Fruit fly (Drosophila melanogaster) whole organism, embryonic: ENCODE measurements around the gene CG18135.

Experiments
- CG10147 ChIP-seq: fragments of 200-800 bp; sonication (Bioruptor generic); optimal IDR thresholded peaks from 2 replicates; lab custom pipeline; 2019; ENCODE audit warnings: missing biosample characterization, mild to moderate bottlenecking, missing genetic modification characterization, moderate library complexity
- CG12769 ChIP-seq: fragments of 200-800 bp; sonication (Bioruptor generic); optimal IDR thresholded peaks from 2 replicates; lab custom pipeline; 2019; ENCODE audit warnings: missing biosample characterization, mild to moderate bottlenecking, missing genetic modification characterization, moderate library complexity
- CG13287 ChIP-seq: fragments of 200-800 bp; sonication (Bioruptor generic); IDR thresholded peaks from 2 replicates; pipeline ENCODE4 v1.3.6; 2022; ENCODE audit warnings: missing biosample characterization, missing genetic modification characterization; ENCODE audit not compliant: partially characterized antibody
- CG1603 ChIP-seq: fragments of 200-800 bp; sonication (Bioruptor generic); optimal IDR thresholded peaks from 2 replicates; lab custom pipeline; 2019; ENCODE audit warnings: missing biosample characterization, mild to moderate bottlenecking, missing genetic modification characterization, moderate library complexity
- CG17802 ChIP-seq: fragments of 200-800 bp; sonication (Bioruptor generic); optimal IDR thresholded peaks from 2 replicates; lab custom pipeline; 2018; ENCODE audit warnings: missing biosample characterization, mild to moderate bottlenecking, missing genetic modification characterization, moderate library complexity
- CG1792 ChIP-seq: fragments of 200-800 bp; sonication (Bioruptor generic); optimal IDR thresholded peaks from 2 replicates; lab custom pipeline; 2016; ENCODE audit warnings: missing biosample characterization, missing genetic modification characterization
- CG31388 ChIP-seq: fragments of 200-800 bp; sonication (Bioruptor generic); optimal IDR thresholded peaks from 2 replicates; lab custom pipeline; 2016; ENCODE audit warnings: missing biosample characterization, missing genetic modification characterization
- CG3847 ChIP-seq: fragments of 200-800 bp; sonication (Bioruptor generic); IDR thresholded peaks from 2 replicates; pipeline ENCODE4 v1.3.6; 2022; ENCODE audit warnings: missing biosample characterization, missing genetic modification characterization
- CG43689 ChIP-seq: fragments of 200-800 bp; sonication (Bioruptor generic); IDR thresholded peaks from 2 replicates; pipeline ENCODE4 v1.3.6; 2022; ENCODE audit warnings: missing biosample characterization, missing genetic modification characterization
- CG4730 ChIP-seq: fragments of 200-800 bp; sonication (Bioruptor generic); IDR thresholded peaks from 2 replicates; pipeline ENCODE4 v1.3.6; 2022; ENCODE audit warnings: missing biosample characterization, missing genetic modification characterization
- CG4820 ChIP-seq: fragments of 200-800 bp; sonication (Bioruptor generic); optimal IDR thresholded peaks from 3 replicates; lab custom pipeline; 2016; ENCODE audit warnings: missing biosample characterization, missing genetic modification characterization
- CG7271 ChIP-seq: fragments of 200-800 bp; sonication (Bioruptor generic); optimal IDR thresholded peaks from 2 replicates; lab custom pipeline; 2018; ENCODE audit warnings: missing biosample characterization, mild to moderate bottlenecking, missing genetic modification characterization, moderate library complexity
- CG8290 ChIP-seq, 3 experiments: fragments of 200-800 bp; sonication (Bioruptor generic); optimal IDR thresholded peaks; 2 replicates each; lab custom pipeline; 2016 to 2019; ENCODE audit warnings: missing biosample characterization in 3 of 3, missing genetic modification characterization in 3 of 3, mild to moderate bottlenecking in 2 of 3, moderate library complexity in 1 of 3
- CG8388 ChIP-seq: fragments of 200-800 bp; sonication (Bioruptor generic); optimal IDR thresholded peaks from 2 replicates; lab custom pipeline; 2019; ENCODE audit warnings: missing biosample characterization, mild to moderate bottlenecking, missing genetic modification characterization, moderate library complexity
- CHES-1-like ChIP-seq: fragments of 200-800 bp; sonication (Bioruptor generic); optimal IDR thresholded peaks from 2 replicates; lab custom pipeline; 2016; ENCODE audit warnings: missing biosample characterization, missing genetic modification characterization
- Dip2 ChIP-seq: fragments of 200-800 bp; sonication (Bioruptor generic); IDR thresholded peaks from 2 replicates; pipeline ENCODE4 v1.3.6; 2022; ENCODE audit warnings: missing biosample characterization, missing genetic modification characterization
- Dp ChIP-seq: fragments of 200-800 bp; sonication (Bioruptor generic); optimal IDR thresholded peaks from 2 replicates; lab custom pipeline; 2018; ENCODE audit warnings: missing biosample characterization, mild to moderate bottlenecking, missing genetic modification characterization, moderate library complexity
- ERR ChIP-seq: fragments of 200-800 bp; sonication (Bioruptor generic); optimal IDR thresholded peaks from 2 replicates; lab custom pipeline; 2016; ENCODE audit warnings: missing biosample characterization, missing genetic modification characterization
- HHEX ChIP-seq: fragments of 200-800 bp; sonication (Bioruptor generic); optimal IDR thresholded peaks from 3 replicates; lab custom pipeline; 2017; ENCODE audit warnings: missing biosample characterization, mild to moderate bottlenecking, missing genetic modification characterization, missing genetic modification reagents
- HmgZ ChIP-seq: fragments of 200-800 bp; sonication (Bioruptor generic); optimal IDR thresholded peaks from 2 replicates; lab custom pipeline; 2018; ENCODE audit warnings: missing biosample characterization, mild to moderate bottlenecking, missing genetic modification characterization
- Lpt ChIP-seq: fragments of >200 bp; optimal IDR thresholded peaks from 2 replicates; lab custom pipeline; 2018; ENCODE audit warnings: missing biosample characterization, missing genetic modification characterization
- MESR4 ChIP-seq: fragments of 200-800 bp; sonication (Bioruptor generic); optimal IDR thresholded peaks from 2 replicates; lab custom pipeline; 2018; ENCODE audit warnings: missing biosample characterization, mild to moderate bottlenecking, missing genetic modification characterization, moderate library complexity
- Meics ChIP-seq: fragments of 200-800 bp; sonication (Bioruptor generic); optimal IDR thresholded peaks from 2 replicates; lab custom pipeline; 2017; ENCODE audit warnings: missing biosample characterization, mild to moderate bottlenecking, missing genetic modification characterization
- Myb ChIP-seq: fragments of 200-800 bp; sonication (Bioruptor generic); optimal IDR thresholded peaks from 2 replicates; lab custom pipeline; 2016; ENCODE audit warnings: missing biosample characterization, missing genetic modification characterization
- NFAT ChIP-seq: fragments of 200-800 bp; sonication (Bioruptor generic); IDR thresholded peaks from 2 replicates; pipeline ENCODE4 v1.3.6; 2022; ENCODE audit warnings: missing biosample characterization, missing genetic modification characterization
- Optix ChIP-seq: fragments of 200-800 bp; sonication (Bioruptor generic); IDR thresholded peaks from 3 replicates; pipeline ENCODE4 v1.3.6; 2022; ENCODE audit warnings: missing biosample characterization, missing genetic modification characterization
- Rfx ChIP-seq: fragments of 200-800 bp; sonication (Bioruptor generic); IDR thresholded peaks from 2 replicates; pipeline ENCODE4 v1.3.6; 2022; ENCODE audit warnings: missing biosample characterization, missing genetic modification characterization
- Usf ChIP-seq: fragments of 200-800 bp; sonication (Bioruptor generic); optimal IDR thresholded peaks from 2 replicates; lab custom pipeline; 2017; ENCODE audit warnings: missing genotype, missing biosample characterization, missing genetic modification characterization
- amos ChIP-seq: fragments of 200-800 bp; sonication (Bioruptor generic); IDR thresholded peaks from 2 replicates; pipeline ENCODE4 v1.3.6; 2022; ENCODE audit warnings: missing biosample characterization, missing genetic modification characterization; ENCODE audit not compliant: partially characterized antibody
- bowl ChIP-seq: fragments of 200-800 bp; sonication (Bioruptor generic); IDR thresholded peaks from 2 replicates; pipeline ENCODE4 v1.3.6; 2022; ENCODE audit warnings: missing biosample characterization, missing genetic modification characterization
- cato ChIP-seq: fragments of 200-800 bp; sonication (Bioruptor generic); optimal IDR thresholded peaks from 2 replicates; lab custom pipeline; 2016; ENCODE audit warnings: missing biosample characterization, missing genetic modification characterization, borderline replicate concordance
- chinmo ChIP-seq: fragments of 200-800 bp; sonication (Bioruptor generic); IDR thresholded peaks from 4 replicates; pipeline ENCODE4 v1.3.6; 2022; ENCODE audit warnings: missing biosample characterization, missing genetic modification characterization; ENCODE audit not compliant: partially characterized antibody
- crp ChIP-seq, 2 experiments: fragments of 200-800 bp; sonication (Bioruptor generic); optimal IDR thresholded peaks; 2 replicates in 1 of 2; 3 replicates in 1 of 2; lab custom pipeline; 2017; ENCODE audit warnings: missing biosample characterization in 2 of 2, missing genetic modification characterization in 2 of 2, mild to moderate bottlenecking in 1 of 2, moderate library complexity in 1 of 2
- danr ChIP-seq: fragments of 200-800 bp; sonication (Bioruptor generic); IDR thresholded peaks from 2 replicates; pipeline ENCODE4 v1.3.6; 2022; ENCODE audit warnings: missing biosample characterization, missing genetic modification characterization
- dmrt11E ChIP-seq: fragments of 200-800 bp; sonication (Bioruptor generic); optimal IDR thresholded peaks from 3 replicates; lab custom pipeline; 2018; ENCODE audit warnings: missing biosample characterization, mild to moderate bottlenecking, missing genetic modification characterization, moderate library complexity
- eyg ChIP-seq: fragments of 200-800 bp; sonication (Bioruptor generic); optimal IDR thresholded peaks from 3 replicates; lab custom pipeline; 2016; ENCODE audit warnings: missing biosample characterization, missing genetic modification characterization
- ftz-f1 ChIP-seq: fragments of 200-800 bp; sonication (Bioruptor generic); optimal IDR thresholded peaks from 2 replicates; lab custom pipeline; 2016; ENCODE audit warnings: missing biosample characterization, missing genetic modification characterization
- grn ChIP-seq: fragments of 200-800 bp; sonication (Bioruptor generic); optimal IDR thresholded peaks from 3 replicates; lab custom pipeline; 2017; ENCODE audit warnings: missing biosample characterization, missing genetic modification characterization
- gt ChIP-seq: fragments of 200-800 bp; sonication (Bioruptor generic); IDR thresholded peaks from 2 replicates; pipeline ENCODE4 v1.3.6; 2022; ENCODE audit warnings: missing biosample characterization, missing genetic modification characterization
- kay ChIP-seq: fragments of 200-800 bp; sonication (Bioruptor generic); optimal IDR thresholded peaks from 2 replicates; lab custom pipeline; 2016; ENCODE audit warnings: missing biosample characterization, missing genetic modification characterization
- lab ChIP-seq: fragments of 200-800 bp; sonication (Bioruptor generic); optimal IDR thresholded peaks from 3 replicates; lab custom pipeline; 2017; ENCODE audit warnings: missing biosample characterization, missing genetic modification characterization, mild to moderate bottlenecking, moderate library complexity, missing genetic modification reagents
- onecut ChIP-seq: fragments of 200-800 bp; sonication (Bioruptor generic); IDR thresholded peaks from 2 replicates; pipeline ENCODE4 v1.3.6; 2022; ENCODE audit warnings: missing biosample characterization, missing genetic modification characterization
- slou ChIP-seq: fragments of 200-800 bp; sonication (Bioruptor generic); optimal IDR thresholded peaks from 3 replicates; lab custom pipeline; 2016; ENCODE audit warnings: missing biosample characterization, missing genetic modification characterization
- sqz ChIP-seq: fragments of 200-800 bp; sonication (Bioruptor generic); optimal IDR thresholded peaks from 3 replicates; lab custom pipeline; 2018; ENCODE audit warnings: missing biosample characterization, mild to moderate bottlenecking, missing genetic modification characterization
- sug ChIP-seq: fragments of 200-800 bp; optimal IDR thresholded peaks from 2 replicates; lab custom pipeline; 2019; ENCODE audit warnings: missing biosample characterization, mild to moderate bottlenecking, missing genetic modification characterization, moderate library complexity
- ttk ChIP-seq: fragments of 200-800 bp; sonication (Bioruptor generic); IDR thresholded peaks from 2 replicates; pipeline ENCODE4 v2.1.2; 2022; ENCODE audit warnings: missing biosample characterization, missing genetic modification characterization
- tx ChIP-seq: fragments of 200-800 bp; sonication (Bioruptor generic); optimal IDR thresholded peaks from 2 replicates; lab custom pipeline; 2016; ENCODE audit warnings: missing biosample characterization, missing genetic modification characterization
- unc-4 ChIP-seq: fragments of 200-800 bp; sonication (Bioruptor generic); IDR thresholded peaks from 2 replicates; pipeline ENCODE4 v1.3.6; 2022; ENCODE audit warnings: missing biosample characterization, missing genetic modification characterization; ENCODE audit not compliant: partially characterized antibody
- vfl ChIP-seq: fragments of 200-800 bp; sonication (Bioruptor generic); optimal IDR thresholded peaks from 2 replicates; lab custom pipeline; 2016; ENCODE audit warnings: missing biosample characterization, missing genetic modification characterization
- yki ChIP-seq: fragments of >200 bp; optimal IDR thresholded peaks from 3 replicates; lab custom pipeline; 2018

CG18135 gene

dm6 chr3L:18997590-18998283 lies at the start of gene CG18135 (continued):
- TF ChIP-seq dmrt11E (tag; lab: Kevin White, UChicago) (no peak), CG31388 (GFP tag; lab: Kevin White, UChicago) (no peak), HHEX (GFP tag; lab: Kevin White, UChicago) (no peak), CG8388 (no peak), tx (GFP tag; lab: Kevin White, UChicago) (no peak), CHES-1-like (no peak), Dp (no peak), Dip2 (GFP tag; lab: Robert Waterston, UW) (no peak), vfl (GFP tag; lab: Kevin White, UChicago) (no peak), CG3847 (no peak), grn (peak; percentile 9), unc-4 (GFP tag; lab: Robert Waterston, UW) (no peak), gt (no peak), sqz (GFP tag; lab: Kevin White, UChicago) (no peak), HmgZ (tag; lab: Kevin White, UChicago) (peak; percentile 10), CG12769 (tag; lab: Kevin White, UChicago) (peak; percentile 11), CG17802 (tag; lab: Kevin White, UChicago) (no peak), crp (GFP tag; optimal IDR thresholded peaks at IDR 0.05; lab: Kevin White, UChicago) (peak in 1 of 2 experiments; percentile 13), CG4820 (no peak), Lpt (GFP tag; lab: Kevin White, UChicago) (no peak), CG43689 (GFP tag; lab: Robert Waterston, UW) (no peak), MESR4 (GFP tag; lab: Kevin White, UChicago) (no peak), Usf (GFP tag; lab: Kevin White, UChicago) (no peak), chinmo (GFP tag; lab: Robert Waterston, UW) (0 out of 4 replicates have a peak, but pooled peaks have one; percentile 61), CG4730 (GFP tag; lab: Robert Waterston, UW) (no peak), CG7271 (tag; lab: Kevin White, UChicago) (no peak), CG1603 (tag; lab: Kevin White, UChicago) (no peak), danr (GFP tag; lab: Robert Waterston, UW) (no peak), bowl (no peak), Optix (GFP tag; lab: Robert Waterston, UW) (no peak), sug (tag; lab: Kevin White, UChicago) (peak; percentile 55), NFAT (GFP tag; lab: Robert Waterston, UW) (peak; percentile 35; the same call in 1 of the 2 replicates), yki (no peak), ERR (GFP tag; lab: Kevin White, UChicago) (peak; percentile 52), CG1792 (GFP tag; lab: Kevin White, UChicago) (no peak), amos (GFP tag; lab: Robert Waterston, UW) (no peak), cato (GFP tag; lab: Kevin White, UChicago) (no peak), ftz-f1 (GFP tag; lab: Kevin White, UChicago) (peak; percentile 76), Rfx (GFP tag; lab: Robert Waterston, UW) (peak; percentile 26; the same call in 1 of the 2 replicates), CG8290 (GFP tag; optimal IDR thresholded peaks at IDR 0.05; lab: Kevin White, UChicago) (no peak), CG8290 (tag; optimal IDR thresholded peaks at IDR 0.05; lab: Kevin White, UChicago) (peak in 1 of 2 experiments; percentile 38), Myb (GFP tag; lab: Kevin White, UChicago) (no peak), CG10147 (GFP tag; lab: Kevin White, UChicago) (no peak), slou (GFP tag; lab: Kevin White, UChicago) (no peak), onecut (GFP tag; lab: Robert Waterston, UW) (no peak), lab (GFP tag; lab: Kevin White, UChicago) (peak; percentile 54), ttk (GFP tag; lab: Robert Waterston, UW) (no peak), eyg (GFP tag; lab: Kevin White, UChicago) (peak; percentile 3), Meics (GFP tag; lab: Kevin White, UChicago) (no peak), CG13287 (no peak), kay (no peak)
